Fruit fly (Drosophila melanogaster) whole organism, embryonic: ENCODE data around the gene CG9288.

Source experiments
- Adf1 ChIP-seq: fragments of 200-800 bp; sonication (Bioruptor generic); IDR thresholded peaks from 2 replicates; pipeline ENCODE4 v1.3.6; 2022; ENCODE audit warnings: missing biosample characterization, missing genetic modification characterization
- Bteb2 ChIP-seq: fragments of 200-800 bp; sonication (Bioruptor generic); optimal IDR thresholded peaks from 2 replicates; lab custom pipeline; 2016; ENCODE audit warnings: missing biosample characterization, missing genetic modification characterization
- C15 ChIP-seq: fragments of 200-800 bp; sonication (Bioruptor generic); IDR thresholded peaks from 3 replicates; pipeline ENCODE4 v1.3.6; 2022; ENCODE audit warnings: missing biosample characterization, missing genetic modification characterization
- CG10209 ChIP-seq: fragments of 200-800 bp; sonication (Bioruptor generic); optimal IDR thresholded peaks from 3 replicates; lab custom pipeline; 2017; ENCODE audit warnings: missing biosample characterization, mild to moderate bottlenecking, missing genetic modification characterization, missing genetic modification reagents
- CG10654 ChIP-seq: fragments of 200-800 bp; sonication (Bioruptor generic); optimal IDR thresholded peaks from 2 replicates; lab custom pipeline; 2016; ENCODE audit warnings: missing biosample characterization, missing genetic modification characterization
- CG10959 ChIP-seq: fragments of 200-800 bp; sonication (Bioruptor generic); IDR thresholded peaks from 2 replicates; pipeline ENCODE4 v1.3.6; 2022; ENCODE audit warnings: missing biosample characterization, missing genetic modification characterization
- CG11560 ChIP-seq: fragments of 200-800 bp; sonication (Bioruptor generic); IDR thresholded peaks from 3 replicates; pipeline ENCODE4 v1.3.6; 2022; ENCODE audit warnings: missing biosample characterization, missing genetic modification characterization
- CG12104 ChIP-seq: fragments of 200-800 bp; sonication (Bioruptor generic); optimal IDR thresholded peaks from 3 replicates; lab custom pipeline; 2016; ENCODE audit warnings: missing biosample characterization, missing genetic modification characterization
- CG12391 ChIP-seq: fragments of 200-800 bp; sonication (Bioruptor generic); optimal IDR thresholded peaks from 3 replicates; lab custom pipeline; 2018; ENCODE audit warnings: missing biosample characterization, mild to moderate bottlenecking, missing genetic modification characterization, moderate library complexity
- CG12769 ChIP-seq: fragments of 200-800 bp; sonication (Bioruptor generic); optimal IDR thresholded peaks from 2 replicates; lab custom pipeline; 2019; ENCODE audit warnings: missing biosample characterization, mild to moderate bottlenecking, missing genetic modification characterization, moderate library complexity
- CG13287 ChIP-seq: fragments of 200-800 bp; sonication (Bioruptor generic); IDR thresholded peaks from 2 replicates; pipeline ENCODE4 v1.3.6; 2022; ENCODE audit warnings: missing biosample characterization, missing genetic modification characterization; ENCODE audit not compliant: partially characterized antibody
- CG13894 ChIP-seq: fragments of 200-800 bp; sonication (Bioruptor generic); optimal IDR thresholded peaks from 3 replicates; lab custom pipeline; 2018; ENCODE audit warnings: missing biosample characterization, mild to moderate bottlenecking, missing genetic modification characterization, moderate library complexity
- CG14667 ChIP-seq: fragments of 200-800 bp; sonication (Bioruptor generic); IDR thresholded peaks from 2 replicates; pipeline ENCODE4 v1.3.6; 2022; ENCODE audit warnings: missing biosample characterization, missing genetic modification characterization
- CG14710 ChIP-seq: fragments of 200-800 bp; sonication (Bioruptor generic); optimal IDR thresholded peaks from 3 replicates; lab custom pipeline; 2019; ENCODE audit warnings: missing biosample characterization, mild to moderate bottlenecking, missing genetic modification characterization, moderate library complexity
- CG14965 ChIP-seq: fragments of 200-800 bp; sonication (Bioruptor generic); optimal IDR thresholded peaks from 2 replicates; lab custom pipeline; 2016; ENCODE audit warnings: missing biosample characterization, missing genetic modification characterization, borderline replicate concordance
- CG15073 ChIP-seq: fragments of 200-800 bp; sonication (Bioruptor generic); optimal IDR thresholded peaks from 2 replicates; lab custom pipeline; 2016; ENCODE audit warnings: missing biosample characterization, missing genetic modification characterization
- CG15601 ChIP-seq: fragments of 200-800 bp; sonication (Bioruptor generic); optimal IDR thresholded peaks from 3 replicates; lab custom pipeline; 2019; ENCODE audit warnings: missing biosample characterization, mild to moderate bottlenecking, missing genetic modification characterization, moderate library complexity
- CG1602 ChIP-seq: fragments of 200-800 bp; sonication (Bioruptor generic); optimal IDR thresholded peaks from 3 replicates; lab custom pipeline; 2016; ENCODE audit warnings: missing biosample characterization, missing genetic modification characterization
- CG1603 ChIP-seq: fragments of 200-800 bp; sonication (Bioruptor generic); optimal IDR thresholded peaks from 2 replicates; lab custom pipeline; 2019; ENCODE audit warnings: missing biosample characterization, mild to moderate bottlenecking, missing genetic modification characterization, moderate library complexity
- CG33213 ChIP-seq: fragments of 200-800 bp; sonication (Bioruptor generic); optimal IDR thresholded peaks from 3 replicates; lab custom pipeline; 2016; ENCODE audit warnings: missing biosample characterization, missing genetic modification characterization
- CG4328 ChIP-seq: fragments of 200-800 bp; sonication (Bioruptor generic); optimal IDR thresholded peaks from 3 replicates; lab custom pipeline; 2017; ENCODE audit warnings: missing biosample characterization, missing genetic modification reagents, missing genetic modification characterization
- CG4617 ChIP-seq: fragments of 200-800 bp; sonication (Bioruptor generic); optimal IDR thresholded peaks from 3 replicates; lab custom pipeline; 2016; ENCODE audit warnings: missing biosample characterization, missing genetic modification characterization, borderline replicate concordance
- CG4820 ChIP-seq: fragments of 200-800 bp; sonication (Bioruptor generic); optimal IDR thresholded peaks from 3 replicates; lab custom pipeline; 2016; ENCODE audit warnings: missing biosample characterization, missing genetic modification characterization
- CG7556 ChIP-seq: fragments of 200-800 bp; sonication (Bioruptor generic); optimal IDR thresholded peaks from 2 replicates; lab custom pipeline; 2017; ENCODE audit warnings: missing biosample characterization, mild to moderate bottlenecking, missing genetic modification characterization
- CG7928 ChIP-seq: fragments of 200-800 bp; sonication (Bioruptor generic); optimal IDR thresholded peaks from 2 replicates; lab custom pipeline; 2017; ENCODE audit warnings: missing biosample characterization, mild to moderate bottlenecking, missing genetic modification characterization
- CG8281 ChIP-seq: fragments of 200-800 bp; sonication (Bioruptor generic); optimal IDR thresholded peaks from 2 replicates; lab custom pipeline; 2018; ENCODE audit warnings: missing biosample characterization, mild to moderate bottlenecking, missing genetic modification characterization, moderate library complexity
- CG9609 ChIP-seq: fragments of 200-800 bp; sonication (Bioruptor generic); optimal IDR thresholded peaks from 3 replicates; lab custom pipeline; 2016; ENCODE audit warnings: missing biosample characterization, missing genetic modification characterization
- CG9932 ChIP-seq: fragments of 200-800 bp; sonication (Bioruptor generic); IDR thresholded peaks from 2 replicates; pipeline ENCODE4 v1.3.6; 2022; ENCODE audit warnings: missing biosample characterization, missing genetic modification characterization
- Camta ChIP-seq: fragments of 200-800 bp; sonication (Bioruptor generic); optimal IDR thresholded peaks from 2 replicates; lab custom pipeline; 2016; ENCODE audit warnings: missing biosample characterization, missing genetic modification characterization
- Dip3 ChIP-seq: fragments of 200-800 bp; sonication (Bioruptor generic); optimal IDR thresholded peaks from 3 replicates; lab custom pipeline; 2016; ENCODE audit warnings: missing biosample characterization, missing genetic modification characterization
- Ets65A ChIP-seq: fragments of 200-800 bp; sonication (Bioruptor generic); peaks from one replicate; lab custom pipeline; 2016; ENCODE audit warnings: missing biosample characterization, missing genetic modification characterization
- HLH3B ChIP-seq: fragments of 200-800 bp; sonication (Bioruptor generic); IDR thresholded peaks from 2 replicates; pipeline ENCODE4 v1.3.6; 2022; ENCODE audit warnings: missing biosample characterization, missing genetic modification characterization
- Jarid2 ChIP-seq: fragments of 200-800 bp; sonication (Bioruptor generic); optimal IDR thresholded peaks from 3 replicates; lab custom pipeline; 2017; ENCODE audit warnings: mild to moderate bottlenecking, missing biosample characterization, missing genetic modification reagents, missing genetic modification characterization
- Xrp1 ChIP-seq: fragments of 200-800 bp; sonication (Bioruptor generic); IDR thresholded peaks from 2 replicates; pipeline ENCODE4 v1.3.6; 2022; ENCODE audit warnings: missing biosample characterization, missing genetic modification characterization
- disco-r ChIP-seq: fragments of 200-800 bp; sonication (Bioruptor generic); optimal IDR thresholded peaks from 2 replicates; lab custom pipeline; 2016; ENCODE audit warnings: missing biosample characterization, missing genetic modification characterization
- dpn ChIP-seq, 2 experiments: fragments of 200-800 bp; sonication (Bioruptor generic); optimal IDR thresholded peaks; 3 replicates each; lab custom pipeline; 2016; ENCODE audit warnings: missing biosample characterization in 2 of 2, missing genetic modification characterization in 2 of 2
- exex ChIP-seq: fragments of 200-800 bp; sonication (Bioruptor generic); optimal IDR thresholded peaks from 4 replicates; lab custom pipeline; 2018; ENCODE audit warnings: missing biosample characterization, mild to moderate bottlenecking, missing genetic modification characterization, moderate library complexity
- gfzf ChIP-seq: fragments of 200-800 bp; sonication (Bioruptor generic); optimal IDR thresholded peaks from 2 replicates; lab custom pipeline; 2016; ENCODE audit warnings: missing biosample characterization, mild to moderate bottlenecking, missing genetic modification characterization, moderate library complexity
- hbn ChIP-seq: fragments of 200-800 bp; sonication (Bioruptor generic); IDR thresholded peaks from 2 replicates; pipeline ENCODE4 v1.3.6; 2022; ENCODE audit warnings: missing biosample characterization, missing genetic modification characterization; ENCODE audit not compliant: partially characterized antibody
- jing ChIP-seq: fragments of 200-800 bp; sonication (Bioruptor generic); optimal IDR thresholded peaks from 2 replicates; lab custom pipeline; 2018; ENCODE audit warnings: missing biosample characterization, mild to moderate bottlenecking, missing genetic modification characterization
- lov ChIP-seq, 2 experiments: fragments of 200-800 bp in 1 of 2; fragments of >200 bp in 1 of 2; sonication (Bioruptor generic) in 1 of 2; IDR thresholded peaks in 1 of 2; optimal IDR thresholded peaks in 1 of 2; 2 replicates in 1 of 2; 3 replicates in 1 of 2; pipeline versions ENCODE4 v1.3.6 to Lab custom; 2017 to 2022; ENCODE audit warnings: missing biosample characterization in 1 of 2, missing genetic modification characterization in 1 of 2
- pzg ChIP-seq: fragments of 200-800 bp; sonication (Bioruptor generic); optimal IDR thresholded peaks from 3 replicates; lab custom pipeline; 2018; ENCODE audit warnings: missing biosample characterization, mild to moderate bottlenecking, missing genetic modification characterization, moderate library complexity
- sens-2 ChIP-seq: fragments of 200-800 bp; sonication (Bioruptor generic); IDR thresholded peaks from 2 replicates; pipeline ENCODE4 v1.3.6; 2022; ENCODE audit warnings: missing biosample characterization, missing genetic modification characterization
- slou ChIP-seq: fragments of 200-800 bp; sonication (Bioruptor generic); optimal IDR thresholded peaks from 3 replicates; lab custom pipeline; 2016; ENCODE audit warnings: missing biosample characterization, missing genetic modification characterization
- ssp ChIP-seq: fragments of 200-800 bp; sonication (Bioruptor generic); IDR thresholded peaks from 2 replicates; pipeline ENCODE4 v1.3.6; 2022; ENCODE audit warnings: missing biosample characterization, missing genetic modification characterization
- sug ChIP-seq: fragments of 200-800 bp; optimal IDR thresholded peaks from 2 replicates; lab custom pipeline; 2019; ENCODE audit warnings: missing biosample characterization, mild to moderate bottlenecking, missing genetic modification characterization, moderate library complexity
- tap ChIP-seq: fragments of 200-800 bp; optimal IDR thresholded peaks from 3 replicates; lab custom pipeline; 2019; ENCODE audit warnings: missing biosample characterization, mild to moderate bottlenecking, missing genetic modification characterization, moderate library complexity
- vfl ChIP-seq: fragments of 200-800 bp; sonication (Bioruptor generic); optimal IDR thresholded peaks from 2 replicates; lab custom pipeline; 2016; ENCODE audit warnings: missing biosample characterization, missing genetic modification characterization
- vvl ChIP-seq: fragments of 200-800 bp; sonication (Bioruptor generic); IDR thresholded peaks from 2 replicates; pipeline ENCODE4 v1.3.6; 2022; ENCODE audit warnings: missing biosample characterization, missing genetic modification characterization

The CG9288 gene

dm6 chr3R:13793105-13793978, 13.9 kb downstream of the CG9288 start (continued):
- peak; percentile 15 for TF ChIP-seq Camta (GFP tag; lab: Kevin White, UChicago)
- peak; percentile 59 for TF ChIP-seq HLH3B (GFP tag; lab: Robert Waterston, UW)
- no peak for TF ChIP-seq CG10959 (GFP tag; lab: Robert Waterston, UW)
- no peak for TF ChIP-seq sug (tag; lab: Kevin White, UChicago)
- TF ChIP-seq CG1603 (tag; lab: Kevin White, UChicago) = peak; percentile 66
- no peak for TF ChIP-seq jing
- TF ChIP-seq slou (GFP tag; lab: Kevin White, UChicago) = no peak
- TF ChIP-seq disco-r (GFP tag; lab: Kevin White, UChicago) = no peak
- TF ChIP-seq CG4820 (GFP tag; lab: Kevin White, UChicago) = no peak
- TF ChIP-seq Adf1 (GFP tag; lab: Robert Waterston, UW) = no peak
- no peak for TF ChIP-seq ssp (GFP tag; lab: Robert Waterston, UW)
- TF ChIP-seq C15 (GFP tag; lab: Robert Waterston, UW) = no peak
- no peak for TF ChIP-seq CG13894 (tag; lab: Kevin White, UChicago)
- no peak for TF ChIP-seq CG14667
- no peak for TF ChIP-seq Jarid2 (GFP tag; lab: Kevin White, UChicago)
- no peak for TF ChIP-seq CG4328
- no peak for TF ChIP-seq CG7928 (GFP tag; lab: Kevin White, UChicago)
- peak; percentile 25 for TF ChIP-seq CG10209
- no peak for TF ChIP-seq CG15073
- TF ChIP-seq pzg (GFP tag; lab: Kevin White, UChicago) = no peak
- TF ChIP-seq Ets65A (GFP tag; lab: Kevin White, UChicago) = peak; percentile 70
- TF ChIP-seq gfzf (GFP tag; lab: Kevin White, UChicago) = no peak
- TF ChIP-seq CG12391 (tag; lab: Kevin White, UChicago) = peak; percentile 55
- TF ChIP-seq CG14710 (tag; lab: Kevin White, UChicago) = peak; percentile 15
- TF ChIP-seq CG10654 = no peak
- no peak for TF ChIP-seq CG13287 (GFP tag; lab: Robert Waterston, UW)
- TF ChIP-seq CG4617 (GFP tag; lab: Kevin White, UChicago) = no peak
- TF ChIP-seq Xrp1 (GFP tag; lab: Robert Waterston, UW) = peak; percentile 69
- no peak for TF ChIP-seq CG9609 (GFP tag; lab: Kevin White, UChicago)
- no peak for TF ChIP-seq CG14965 (GFP tag; lab: Kevin White, UChicago)
- no peak for TF ChIP-seq CG33213
- TF ChIP-seq sens-2 (GFP tag; lab: Robert Waterston, UW) = no peak
- no peak for TF ChIP-seq CG7556 (GFP tag; lab: Kevin White, UChicago)
- peak in 1 of 2 experiments; percentile 8 for TF ChIP-seq dpn (GFP tag; optimal IDR thresholded peaks at IDR 0.05; lab: Kevin White, UChicago)
- no peak for TF ChIP-seq vfl (GFP tag; lab: Kevin White, UChicago)
- TF ChIP-seq CG1602 = no peak
- peak; percentile 94 for TF ChIP-seq CG8281 (tag; lab: Kevin White, UChicago)
- TF ChIP-seq lov (optimal IDR thresholded peaks at IDR 0.05; lab: Kevin White, UChicago) = no peak
- no peak for TF ChIP-seq lov (GFP tag; IDR thresholded peaks at IDR 0.05; lab: Robert Waterston, UW)
- TF ChIP-seq hbn (GFP tag; lab: Robert Waterston, UW) = no peak
- no peak for TF ChIP-seq Bteb2 (GFP tag; lab: Kevin White, UChicago)
- TF ChIP-seq vvl = peak; percentile 57; the same call in 1 of the 2 replicates
- peak; percentile 40 for TF ChIP-seq CG15601 (tag; lab: Kevin White, UChicago)
- TF ChIP-seq CG9932 (GFP tag; lab: Robert Waterston, UW) = no peak
- no peak for TF ChIP-seq CG12769
- no peak for TF ChIP-seq CG11560 (tag; lab: Robert Waterston, UW)
- TF ChIP-seq Dip3 = no peak
- TF ChIP-seq exex (tag; lab: Kevin White, UChicago) = no peak
- TF ChIP-seq tap (tag; lab: Kevin White, UChicago) = peak; percentile 37
- TF ChIP-seq CG12104 (GFP tag; lab: Kevin White, UChicago) = no peak
